Fruit fly (Drosophila melanogaster) whole organism, adult: ENCODE results near the gene Pxn.

Source experiments
- CG11617 ChIP-seq: fragments of 200-800 bp; sonication (Bioruptor generic); optimal IDR thresholded peaks from 2 replicates; lab custom pipeline; 2017; ENCODE audit warnings: mild to moderate bottlenecking, missing biosample characterization, missing genetic modification reagents, missing genetic modification characterization
- CG12768 ChIP-seq: fragments of 200-800 bp; sonication (Bioruptor generic); optimal IDR thresholded peaks from 2 replicates; lab custom pipeline; 2017; ENCODE audit warnings: missing biosample characterization, missing genetic modification characterization, mild to moderate bottlenecking, moderate library complexity, missing genetic modification reagents
- CG14711 ChIP-seq: fragments of 200-800 bp; sonication (Bioruptor generic); optimal IDR thresholded peaks from 2 replicates; lab custom pipeline; 2018; ENCODE audit warnings: missing biosample characterization, mild to moderate bottlenecking, missing genetic modification characterization, moderate library complexity
- CG1620 ChIP-seq: fragments of 200-800 bp; sonication (Bioruptor generic); optimal IDR thresholded peaks from 2 replicates; lab custom pipeline; 2016; ENCODE audit warnings: missing biosample characterization, missing genetic modification characterization
- CG33017 ChIP-seq: fragments of 200-800 bp; sonication (Bioruptor generic); optimal IDR thresholded peaks from 2 replicates; lab custom pipeline; 2018; ENCODE audit warnings: missing biosample characterization, mild to moderate bottlenecking, missing genetic modification characterization, moderate library complexity
- CG5204 ChIP-seq: fragments of 200-800 bp; sonication (Bioruptor generic); optimal IDR thresholded peaks from 2 replicates; lab custom pipeline; 2016; ENCODE audit warnings: missing biosample characterization, missing genetic modification characterization
- CG7045 ChIP-seq: fragments of 200-800 bp; sonication (Bioruptor generic); optimal IDR thresholded peaks from 2 replicates; lab custom pipeline; 2017; ENCODE audit warnings: missing biosample characterization, mild to moderate bottlenecking, missing genetic modification characterization
- CG7101 ChIP-seq: fragments of 200-800 bp; sonication (Bioruptor generic); optimal IDR thresholded peaks from 2 replicates; lab custom pipeline; 2018; ENCODE audit warnings: missing biosample characterization, mild to moderate bottlenecking, missing genetic modification characterization, moderate library complexity
- Clk ChIP-seq: fragments of 200-800 bp; sonication (Bioruptor generic); optimal IDR thresholded peaks from 2 replicates; lab custom pipeline; 2017; ENCODE audit warnings: missing biosample characterization, missing genetic modification characterization
- Crg-1 ChIP-seq: fragments of 200-800 bp; sonication (Bioruptor generic); optimal IDR thresholded peaks from 2 replicates; lab custom pipeline; 2016; ENCODE audit warnings: missing biosample characterization, missing genetic modification characterization
- Hr96 ChIP-seq: fragments of 200-800 bp; sonication (Bioruptor generic); optimal IDR thresholded peaks from 2 replicates; lab custom pipeline; 2016; ENCODE audit warnings: missing biosample characterization, missing genetic modification characterization
- Mnt ChIP-seq: fragments of 200-800 bp; sonication (Bioruptor generic); optimal IDR thresholded peaks from 2 replicates; lab custom pipeline; 2016; ENCODE audit warnings: missing biosample characterization, mild to moderate bottlenecking, missing genetic modification characterization
- bab1 ChIP-seq: fragments of 200-800 bp; sonication (Bioruptor generic); optimal IDR thresholded peaks from 3 replicates; lab custom pipeline; 2019; ENCODE audit warnings: missing biosample characterization, mild to moderate bottlenecking, missing genetic modification characterization, moderate library complexity
- cic ChIP-seq: fragments of 200-800 bp; sonication (Bioruptor generic); optimal IDR thresholded peaks from 2 replicates; lab custom pipeline; 2017; ENCODE audit warnings: missing biosample characterization, mild to moderate bottlenecking, missing genetic modification characterization, moderate library complexity
- cnc ChIP-seq, 2 experiments: fragments of >200 bp; optimal IDR thresholded peaks; 2 replicates each; lab custom pipeline; 2017
- kay ChIP-seq: fragments of 200-800 bp; sonication (Bioruptor generic); peaks from one replicate; lab custom pipeline; 2016; ENCODE audit warnings: missing biosample characterization, missing genetic modification characterization, borderline replicate concordance
- ovo ChIP-seq: fragments of 200-800 bp; sonication (Bioruptor generic); optimal IDR thresholded peaks from 2 replicates; lab custom pipeline; 2016; ENCODE audit warnings: missing biosample characterization, missing genetic modification characterization
- pad ChIP-seq: fragments of 200-800 bp; sonication (Bioruptor generic); optimal IDR thresholded peaks from 3 replicates; lab custom pipeline; 2017; ENCODE audit warnings: missing biosample characterization, missing genetic modification characterization, mild to moderate bottlenecking, moderate library complexity, missing genetic modification reagents
- tj ChIP-seq: fragments of 200-800 bp; sonication (Bioruptor generic); optimal IDR thresholded peaks from 3 replicates; lab custom pipeline; 2017; ENCODE audit warnings: missing biosample characterization, mild to moderate bottlenecking, missing genetic modification characterization, moderate library complexity
- toe ChIP-seq: fragments of 200-800 bp; sonication (Bioruptor generic); optimal IDR thresholded peaks from 2 replicates; lab custom pipeline; 2016; ENCODE audit warnings: missing biosample characterization, missing genetic modification characterization

Gene Pxn

DNA sequence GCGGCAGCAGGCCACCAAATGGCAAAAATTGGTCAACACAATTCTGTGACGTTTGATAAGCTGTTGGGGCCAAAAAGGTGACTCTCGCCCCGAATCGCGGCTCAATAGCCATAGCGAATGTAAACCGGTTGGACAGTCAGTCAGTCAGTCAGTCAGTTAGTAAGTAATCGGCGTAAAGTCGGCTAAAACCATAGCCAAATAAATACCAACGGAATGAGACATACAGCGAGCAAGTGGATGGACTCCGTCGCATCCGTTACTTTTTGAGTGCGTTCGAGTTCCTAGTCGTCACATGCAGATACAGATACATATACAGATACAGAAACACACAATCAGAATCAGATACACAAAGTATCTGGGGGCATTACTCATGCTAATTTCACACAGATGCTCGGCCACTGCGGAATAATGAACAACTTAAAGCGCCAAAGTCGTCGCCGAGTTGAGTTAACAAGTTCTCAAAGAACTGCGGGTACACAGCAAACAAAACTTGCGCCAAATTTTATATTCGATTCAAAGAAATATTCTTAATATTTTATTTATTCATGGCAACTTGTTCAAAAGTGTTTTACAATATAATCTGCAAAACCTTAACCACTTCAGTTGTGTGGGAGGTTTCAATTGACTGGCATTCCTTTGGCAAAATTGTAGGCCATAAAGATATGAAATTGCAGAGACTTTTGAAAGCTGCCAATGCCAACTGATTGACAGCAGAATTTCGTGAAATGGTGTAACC is 52.6 kb downstream of the Pxn start:
- TF ChIP-seq kay (GFP tag; lab: Kevin White, UChicago), result peak; percentile 53
- TF ChIP-seq ovo (GFP tag; lab: Kevin White, UChicago), result no peak
- no peak for TF ChIP-seq CG5204 (GFP tag; lab: Kevin White, UChicago)

DNA sequence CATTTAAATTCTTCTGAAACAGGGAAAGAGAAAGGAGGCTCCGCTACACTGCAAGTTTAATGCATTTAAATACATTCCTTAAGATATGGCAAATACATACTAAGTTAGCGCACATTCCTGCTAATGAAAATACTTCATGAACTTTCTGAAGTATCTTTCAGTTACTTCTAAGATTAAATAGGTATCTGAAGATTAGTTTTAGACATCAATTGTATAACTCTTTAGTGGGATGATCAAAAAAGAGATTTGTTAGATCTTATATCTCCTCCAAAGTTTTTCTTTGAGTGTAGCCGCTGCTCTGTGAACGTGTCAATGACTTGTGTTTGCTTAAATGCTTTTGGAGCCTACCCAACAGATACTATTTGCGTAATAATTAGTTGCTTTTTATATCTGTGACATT is 54.6 kb downstream of the Pxn start:
- TF ChIP-seq tj (GFP tag; lab: Kevin White, UChicago) (no peak), kay (GFP tag; lab: Kevin White, UChicago) (peak; percentile 53), CG14711 (tag; lab: Kevin White, UChicago) (no peak)

DNA sequence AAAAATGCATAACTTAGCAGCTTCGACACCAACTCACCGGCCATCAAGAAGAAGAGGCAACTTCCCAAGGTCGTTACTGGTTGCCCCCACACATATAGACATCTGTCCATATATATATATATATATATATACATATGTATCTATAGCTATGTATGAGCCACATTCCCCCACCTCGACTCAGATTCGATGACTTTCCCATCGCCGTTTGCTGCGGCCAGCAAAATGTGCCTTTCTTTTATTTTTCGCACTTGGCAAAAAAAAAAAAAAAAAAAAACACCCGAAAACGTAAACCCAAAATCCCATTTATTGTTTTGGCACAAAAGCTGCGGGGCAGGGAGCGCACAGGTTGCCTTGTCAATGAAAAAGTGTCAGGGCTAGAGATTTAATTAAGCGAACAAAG is 55.1 kb downstream of the Pxn start:
- TF ChIP-seq pad (no peak), tj (GFP tag; lab: Kevin White, UChicago) (peak; percentile 94), CG33017 (no peak)

DNA sequence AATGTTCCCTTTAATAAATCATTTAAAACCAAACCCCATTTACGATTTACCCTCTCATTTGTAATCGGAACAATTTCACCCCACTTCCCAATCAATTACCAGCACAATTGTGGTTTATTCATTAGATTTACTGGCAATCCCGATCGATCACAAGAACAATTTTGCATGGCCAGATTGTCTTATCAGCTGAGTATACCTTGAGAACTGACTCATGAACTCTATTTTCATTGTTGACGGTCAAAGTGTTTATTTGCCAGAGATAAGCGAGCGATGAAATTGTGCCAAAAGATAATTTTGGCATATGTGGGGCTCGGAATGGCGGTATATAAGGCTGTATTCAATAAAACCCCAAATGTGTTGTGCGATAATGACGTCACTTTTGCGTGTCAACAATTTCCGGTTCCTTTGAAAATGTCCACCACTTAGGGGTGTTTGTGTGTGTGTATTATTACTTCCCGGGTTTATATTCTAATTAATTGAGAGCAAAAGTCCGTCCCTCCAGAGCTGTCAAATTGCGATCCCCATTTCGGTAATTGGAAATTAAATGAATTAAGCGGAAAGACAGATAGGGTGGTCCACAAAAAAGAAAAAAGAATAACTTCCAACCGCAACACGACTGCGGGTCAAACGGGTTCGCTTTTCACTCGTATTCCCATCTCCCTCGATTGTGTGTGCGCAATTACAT is 56.8 kb downstream of the Pxn start:
- TF ChIP-seq Crg-1 (GFP tag; lab: Kevin White, UChicago) (peak; percentile 13), CG33017 (peak; percentile 27), toe (GFP tag; lab: Kevin White, UChicago) (no peak), kay (GFP tag; lab: Kevin White, UChicago) (peak; percentile 98), cic (GFP tag; lab: Kevin White, UChicago) (peak; percentile 69), CG11617 (GFP tag; lab: Kevin White, UChicago) (peak; percentile 0), CG5204 (GFP tag; lab: Kevin White, UChicago) (no peak)

DNA sequence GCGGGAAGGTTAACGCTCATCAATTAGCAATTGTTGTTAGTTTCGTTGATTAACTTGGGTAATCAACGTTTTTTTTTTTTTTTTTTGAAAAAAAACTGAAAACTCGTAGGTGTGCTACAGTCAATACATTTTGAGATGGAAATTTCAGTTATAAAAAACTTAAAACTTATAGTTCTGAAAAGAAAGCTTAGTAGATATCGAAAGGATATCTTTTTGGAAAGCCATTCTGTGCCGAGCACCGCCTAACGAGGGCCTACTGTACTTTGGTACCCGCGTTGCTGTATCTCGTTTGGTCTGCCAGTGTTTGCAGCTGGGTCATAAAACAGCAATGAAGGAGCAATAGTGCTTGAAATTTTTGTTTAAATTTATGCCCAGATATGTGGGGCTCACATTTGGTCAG is 57.9 kb downstream of the Pxn start:
- peak; percentile 80 for TF ChIP-seq CG12768 (GFP tag; lab: Kevin White, UChicago)
- TF ChIP-seq kay (GFP tag; lab: Kevin White, UChicago), result no peak
- peak; percentile 33 for TF ChIP-seq CG14711 (tag; lab: Kevin White, UChicago)
- TF ChIP-seq CG7045, result peak; percentile 62
- peak; percentile 27 for TF ChIP-seq CG7101
- no peak for TF ChIP-seq Hr96
- no peak for TF ChIP-seq cnc (optimal IDR thresholded peaks at IDR 0.05; lab: Kevin White, UChicago)

DNA sequence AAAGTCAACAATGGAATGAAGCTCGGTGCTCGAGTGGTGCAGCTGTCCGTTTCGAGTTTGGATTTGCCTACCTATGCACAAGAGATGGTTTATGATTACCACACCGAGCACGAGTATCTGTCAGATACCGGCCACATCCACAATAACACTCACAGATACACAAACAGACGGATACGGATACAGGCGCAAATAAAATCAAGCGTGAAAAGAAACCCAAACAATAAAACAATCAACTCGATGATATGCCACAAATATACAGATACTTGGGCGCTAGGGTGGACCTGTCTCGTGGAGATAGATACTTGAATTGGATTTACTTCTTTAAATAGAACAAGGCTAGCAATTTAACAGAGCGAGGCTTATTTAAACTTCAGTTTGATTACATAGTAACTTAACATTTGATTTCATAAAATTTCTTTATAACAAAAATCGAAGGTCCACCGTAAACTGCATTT is 59.6 kb downstream of the Pxn start:
- TF ChIP-seq ovo (GFP tag; lab: Kevin White, UChicago) (no peak), CG14711 (tag; lab: Kevin White, UChicago) (peak; percentile 84), kay (GFP tag; lab: Kevin White, UChicago) (no peak), bab1 (GFP tag; lab: Kevin White, UChicago) (peak; percentile 88), CG7101 (peak; percentile 92), Clk (GFP tag; lab: Kevin White, UChicago) (no peak), CG5204 (GFP tag; lab: Kevin White, UChicago) (no peak), CG7045 (peak; percentile 56), CG1620 (GFP tag; lab: Kevin White, UChicago) (peak; percentile 31), cic (GFP tag; lab: Kevin White, UChicago) (no peak), toe (GFP tag; lab: Kevin White, UChicago) (no peak), pad (peak; percentile 43), CG12768 (GFP tag; lab: Kevin White, UChicago) (peak; percentile 19), Mnt (GFP tag; lab: Kevin White, UChicago) (peak; percentile 56), CG33017 (peak; percentile 81), cnc (optimal IDR thresholded peaks at IDR 0.05; lab: Kevin White, UChicago) (no peak), CG11617 (GFP tag; lab: Kevin White, UChicago) (peak; percentile 80), Hr96 (peak; percentile 65), tj (GFP tag; lab: Kevin White, UChicago) (peak; percentile 97), Crg-1 (GFP tag; lab: Kevin White, UChicago) (peak; percentile 41)

DNA sequence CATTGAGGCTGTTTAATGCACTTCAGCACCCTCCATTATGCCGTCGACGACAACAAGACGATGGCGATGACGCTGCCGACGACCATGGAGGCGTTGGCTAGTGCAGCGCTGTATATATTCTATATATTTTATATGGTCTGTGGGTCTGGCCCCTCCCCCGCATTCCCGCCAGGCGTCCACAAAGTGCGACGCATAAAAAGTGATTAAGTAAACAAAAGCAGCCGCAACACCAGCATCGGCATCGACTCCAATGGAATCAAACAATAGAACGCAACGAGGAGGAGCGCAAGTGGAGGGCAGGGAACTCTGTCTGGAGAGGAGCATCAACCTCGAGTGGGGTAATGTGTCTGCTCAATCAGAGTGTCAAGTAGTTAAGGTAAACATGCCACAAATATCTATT is 61.6 kb downstream of the Pxn start:
- TF ChIP-seq CG5204 (GFP tag; lab: Kevin White, UChicago), result no peak
- no peak for TF ChIP-seq CG12768 (GFP tag; lab: Kevin White, UChicago)
- TF ChIP-seq CG7101, result no peak
- TF ChIP-seq tj (GFP tag; lab: Kevin White, UChicago), result peak; percentile 5
- TF ChIP-seq kay (GFP tag; lab: Kevin White, UChicago), result no peak
